ENCODE assay signal across 2 fruit fly cellular contexts in the genomic region with DNA sequence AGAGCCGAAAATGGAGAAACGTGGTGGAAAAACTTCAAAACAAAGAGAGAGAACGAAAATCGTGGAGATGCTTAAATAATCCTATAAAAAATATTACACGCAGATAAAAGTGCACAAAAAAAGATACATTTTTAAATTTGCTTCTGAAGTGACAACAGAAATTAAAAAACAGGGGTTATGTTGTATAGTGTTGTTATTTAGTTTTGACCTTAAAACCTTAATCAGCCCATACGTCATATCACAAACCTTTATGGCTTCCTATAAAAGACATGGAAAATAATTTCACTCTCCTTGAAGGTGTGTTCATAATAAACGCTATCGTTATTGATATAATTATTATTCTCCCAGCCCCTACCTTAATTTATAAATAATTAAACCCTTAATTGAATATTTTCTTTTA.
TF ChIP-seq lines count a peak whose summit lies in the region.

No protein-coding gene starts in this region.

TF ChIP-seq in whole organism, embryonic, 481 proteins besides CTCF, POLR2A, EP300 and RAD21 (continued from another document and continues in another):
- TF ChIP-seq CG2678 (tag; optimal IDR thresholded peaks at IDR 0.05; lab: Kevin White, UChicago) (peak; percentile 62), bsh (GFP tag; optimal IDR thresholded peaks at IDR 0.05; lab: Kevin White, UChicago) (peak in 1 of 2 experiments; percentile 58), pfk (GFP tag; optimal IDR thresholded peaks at IDR 0.05; lab: Kevin White, UChicago) (no peak), Chrac-16 (GFP tag; optimal IDR thresholded peaks at IDR 0.05; lab: Kevin White, UChicago) (peak; percentile 4), CG17359 (tag; optimal IDR thresholded peaks at IDR 0.05; lab: Kevin White, UChicago) (peak; percentile 21), Asciz (GFP tag; optimal IDR thresholded peaks at IDR 0.05; lab: Kevin White, UChicago) (peak; percentile 53), CG12744 (GFP tag; optimal IDR thresholded peaks at IDR 0.05; lab: Kevin White, UChicago) (peak; percentile 36), CG32532 (GFP tag; IDR thresholded peaks at IDR 0.05; lab: Robert Waterston, UW) (no peak), trh (GFP tag; optimal IDR thresholded peaks at IDR 0.05; lab: Kevin White, UChicago) (peak; percentile 1), Atf3 (GFP tag; optimal IDR thresholded peaks at IDR 0.05; lab: Kevin White, UChicago) (peak; percentile 12), CG11504 (tag; optimal IDR thresholded peaks at IDR 0.05; lab: Kevin White, UChicago) (peak; percentile 51), Lim3 (GFP tag; IDR thresholded peaks at IDR 0.05; lab: Robert Waterston, UW) (no peak), CG31388 (GFP tag; optimal IDR thresholded peaks at IDR 0.05; lab: Kevin White, UChicago) (no peak), kay (GFP tag; optimal IDR thresholded peaks at IDR 0.05; lab: Kevin White, UChicago) (peak; percentile 48), Ssrp (tag; optimal IDR thresholded peaks at IDR 0.05; lab: Kevin White, UChicago) (peak; percentile 19), fru (optimal IDR thresholded peaks at IDR 0.05; lab: Kevin White, UChicago) (no peak), Sox102F (GFP tag; optimal IDR thresholded peaks at IDR 0.05; lab: Kevin White, UChicago) (peak; percentile 64), grau (tag; optimal IDR thresholded peaks at IDR 0.05; lab: Kevin White, UChicago) (peak; percentile 31), CG1647 (GFP tag; optimal IDR thresholded peaks at IDR 0.05; lab: Kevin White, UChicago) (no peak), ind (GFP tag; optimal IDR thresholded peaks at IDR 0.05; lab: Kevin White, UChicago) (peak; percentile 26), CG10979 (tag; optimal IDR thresholded peaks at IDR 0.05; lab: Kevin White, UChicago) (peak; percentile 15), Nf-YB (GFP tag; optimal IDR thresholded peaks at IDR 0.05; lab: Kevin White, UChicago) (no peak), D (optimal IDR thresholded peaks at IDR 0.05; lab: Kevin White, UChicago) (no peak), D (GFP tag; optimal IDR thresholded peaks at IDR 0.05; lab: Kevin White, UChicago) (no peak), dpn (GFP tag; optimal IDR thresholded peaks at IDR 0.05; lab: Kevin White, UChicago) (peak; percentile 5 to 36), CG7786 (GFP tag; optimal IDR thresholded peaks at IDR 0.05; lab: Kevin White, UChicago) (peak; percentile 6), CG7839 (tag; optimal IDR thresholded peaks at IDR 0.05; lab: Kevin White, UChicago) (peak; percentile 64), lilli (GFP tag; optimal IDR thresholded peaks at IDR 0.05; lab: Kevin White, UChicago) (peak; percentile 18), CG30403 (GFP tag; optimal IDR thresholded peaks at IDR 0.05; lab: Kevin White, UChicago) (peak; percentile 64), CG7556 (GFP tag; optimal IDR thresholded peaks at IDR 0.05; lab: Kevin White, UChicago) (peak; percentile 32), PHDP (tag; optimal IDR thresholded peaks at IDR 0.05; lab: Kevin White, UChicago) (peak; percentile 54), crol (GFP tag; IDR thresholded peaks at IDR 0.05; lab: Robert Waterston, UW) (no peak), CoRest (tag; optimal IDR thresholded peaks at IDR 0.05; lab: Kevin White, UChicago) (peak; percentile 55), chif (GFP tag; optimal IDR thresholded peaks at IDR 0.05; lab: Kevin White, UChicago) (peak in 1 of 2 experiments; percentile 45), CG15269 (tag; optimal IDR thresholded peaks at IDR 0.05; lab: Kevin White, UChicago) (peak; percentile 57), Bteb2 (GFP tag; optimal IDR thresholded peaks at IDR 0.05; lab: Kevin White, UChicago) (peak; percentile 11), Pdp1 (GFP tag; optimal IDR thresholded peaks at IDR 0.05; lab: Kevin White, UChicago) (peak in 1 of 2 experiments; percentile 20), CG3281 (GFP tag; optimal IDR thresholded peaks at IDR 0.05; lab: Kevin White, UChicago) (peak; percentile 65), CG6813 (GFP tag; optimal IDR thresholded peaks at IDR 0.05; lab: Kevin White, UChicago) (no peak), pho (GFP tag; optimal IDR thresholded peaks at IDR 0.05; lab: Kevin White, UChicago) (peak; percentile 1), CG9817 (tag; optimal IDR thresholded peaks at IDR 0.05; lab: Kevin White, UChicago) (peak; percentile 7), zf30C (GFP tag; optimal IDR thresholded peaks at IDR 0.05; lab: Kevin White, UChicago) (no peak), gem (tag; optimal IDR thresholded peaks at IDR 0.05; lab: Kevin White, UChicago) (peak; percentile 71), Ravus (GFP tag; IDR thresholded peaks at IDR 0.05; lab: Robert Waterston, UW) (no peak), CG9727 (GFP tag; optimal IDR thresholded peaks at IDR 0.05; lab: Kevin White, UChicago) (peak; percentile 30), GATAe (GFP tag; conservative IDR thresholded peaks at IDR 0.05; lab: Robert Waterston, UW) (no peak), da (GFP tag; optimal IDR thresholded peaks at IDR 0.05; lab: Kevin White, UChicago) (no peak), CG4424 (GFP tag; optimal IDR thresholded peaks at IDR 0.05; lab: Kevin White, UChicago) (peak; percentile 50), CG11456 (GFP tag; IDR thresholded peaks at IDR 0.05; lab: Robert Waterston, UW) (no peak), CG10959 (GFP tag; IDR thresholded peaks at IDR 0.05; lab: Robert Waterston, UW) (no peak), CG12942 (GFP tag; optimal IDR thresholded peaks at IDR 0.05; lab: Kevin White, UChicago) (peak; percentile 0), CG12391 (tag; optimal IDR thresholded peaks at IDR 0.05; lab: Kevin White, UChicago) (peak; percentile 49), knrl (GFP tag; IDR thresholded peaks at IDR 0.05; lab: Robert Waterston, UW; ENCODE audit: partially characterized antibody) (no peak), CG7928 (GFP tag; optimal IDR thresholded peaks at IDR 0.05; lab: Kevin White, UChicago) (peak; percentile 8), Hmr (GFP tag; optimal IDR thresholded peaks at IDR 0.05; lab: Kevin White, UChicago) (peak; percentile 35), schlank (tag; optimal IDR thresholded peaks at IDR 0.05; lab: Kevin White, UChicago) (no peak), CG17385 (GFP tag; optimal IDR thresholded peaks at IDR 0.05; lab: Kevin White, UChicago) (peak; percentile 18), tio (GFP tag; optimal IDR thresholded peaks at IDR 0.05; lab: Kevin White, UChicago) (peak; percentile 62), Lpt (GFP tag; optimal IDR thresholded peaks at IDR 0.05; lab: Kevin White, UChicago) (no peak), HLH3B (GFP tag; IDR thresholded peaks at IDR 0.05; lab: Robert Waterston, UW) (no peak), Dek (tag; optimal IDR thresholded peaks at IDR 0.05; lab: Kevin White, UChicago) (peak; percentile 48), CG1529 (GFP tag; optimal IDR thresholded peaks at IDR 0.05; lab: Kevin White, UChicago) (peak; percentile 21), phol (tag; optimal IDR thresholded peaks at IDR 0.05; lab: Kevin White, UChicago) (peak; percentile 45), crc (GFP tag; optimal IDR thresholded peaks at IDR 0.05; lab: Kevin White, UChicago) (peak; percentile 4)

TF ChIP-seq in whole organism, prepupa, 60 proteins besides CTCF, POLR2A, EP300 and RAD21 (continued from another document):
- TF ChIP-seq CG6792 (GFP tag; optimal IDR thresholded peaks at IDR 0.05; lab: Kevin White, UChicago), result peak; percentile 31
- peak; percentile 48 for TF ChIP-seq pdm3 (GFP tag; optimal IDR thresholded peaks at IDR 0.05; lab: Kevin White, UChicago)
- TF ChIP-seq Sox14 (GFP tag; optimal IDR thresholded peaks at IDR 0.05; lab: Kevin White, UChicago), result peak; percentile 20
- peak; percentile 54 for TF ChIP-seq Smox (GFP tag; optimal IDR thresholded peaks at IDR 0.05; lab: Kevin White, UChicago)
- TF ChIP-seq CG32006 (GFP tag; optimal IDR thresholded peaks at IDR 0.05; lab: Kevin White, UChicago), result peak; percentile 38
- TF ChIP-seq Hr38 (GFP tag; optimal IDR thresholded peaks at IDR 0.05; lab: Kevin White, UChicago), result no peak
- peak; percentile 32 for TF ChIP-seq CG8319 (GFP tag; optimal IDR thresholded peaks at IDR 0.05; lab: Kevin White, UChicago)
- TF ChIP-seq fd59A (GFP tag; optimal IDR thresholded peaks at IDR 0.05; lab: Kevin White, UChicago), result no peak
- TF ChIP-seq CG16779 (tag; optimal IDR thresholded peaks at IDR 0.05; lab: Kevin White, UChicago), result no peak
- peak; percentile 55 for TF ChIP-seq esn (GFP tag; optimal IDR thresholded peaks at IDR 0.05; lab: Kevin White, UChicago)
- no peak for TF ChIP-seq CG1621 (tag; optimal IDR thresholded peaks at IDR 0.05; lab: Kevin White, UChicago)
- TF ChIP-seq Hr4 (GFP tag; optimal IDR thresholded peaks at IDR 0.05; lab: Kevin White, UChicago), result peak; percentile 45
- no peak for TF ChIP-seq CG8119 (GFP tag; IDR thresholded peaks at IDR 0.05; lab: Robert Waterston, UW)
- TF ChIP-seq Sox15 (GFP tag; optimal IDR thresholded peaks at IDR 0.05; lab: Kevin White, UChicago), result peak; percentile 36
- no peak for TF ChIP-seq CG6854 (GFP tag; optimal IDR thresholded peaks at IDR 0.05; lab: Kevin White, UChicago)
- TF ChIP-seq Sox102F (GFP tag; optimal IDR thresholded peaks at IDR 0.05; lab: Kevin White, UChicago), result peak; percentile 27
- no peak for TF ChIP-seq CG6163 (GFP tag; IDR thresholded peaks at IDR 0.05; lab: Robert Waterston, UW)
- TF ChIP-seq CG11902 (GFP tag; optimal IDR thresholded peaks at IDR 0.05; lab: Kevin White, UChicago), result no peak
- TF ChIP-seq eg (GFP tag; IDR thresholded peaks at IDR 0.05; lab: Robert Waterston, UW), result no peak
- TF ChIP-seq spab (GFP tag; optimal IDR thresholded peaks at IDR 0.05; lab: Kevin White, UChicago), result no peak
- TF ChIP-seq CG10669 (GFP tag; optimal IDR thresholded peaks at IDR 0.05; lab: Kevin White, UChicago), result peak; percentile 28
- peak; percentile 31 for TF ChIP-seq lz (GFP tag; optimal IDR thresholded peaks at IDR 0.05; lab: Kevin White, UChicago)
- TF ChIP-seq Blimp-1 (GFP tag; optimal IDR thresholded peaks at IDR 0.05; lab: Kevin White, UChicago), result no peak
- no peak for TF ChIP-seq dsx (GFP tag; optimal IDR thresholded peaks at IDR 0.05; lab: Kevin White, UChicago; ENCODE audit: poor library complexity, severe bottlenecking)
- TF ChIP-seq Eip93F (GFP tag; optimal IDR thresholded peaks at IDR 0.05; lab: Kevin White, UChicago), result no peak
- no peak for TF ChIP-seq Lpt (GFP tag; optimal IDR thresholded peaks at IDR 0.05; lab: Kevin White, UChicago)
- peak; percentile 28 for TF ChIP-seq Eip75B (GFP tag; optimal IDR thresholded peaks at IDR 0.05; lab: Kevin White, UChicago)
- TF ChIP-seq CG4318 (GFP tag; optimal IDR thresholded peaks at IDR 0.05; lab: Kevin White, UChicago), result no peak
- no peak for TF ChIP-seq CG11762 (GFP tag; optimal IDR thresholded peaks at IDR 0.05; lab: Kevin White, UChicago; ENCODE audit: insufficient read depth)
- no peak for TF ChIP-seq cyc (GFP tag; optimal IDR thresholded peaks at IDR 0.05; lab: Kevin White, UChicago)
- no peak for TF ChIP-seq CG6808 (GFP tag; optimal IDR thresholded peaks at IDR 0.05; lab: Kevin White, UChicago)
